Worm (Caenorhabditis elegans) whole organism, early embryonic: ENCODE data around the gene C49A9.10.

Experiments used
- B0310.2 ChIP-seq: sonication (generic microtip); optimal IDR thresholded peaks from 2 replicates; lab custom pipeline; 2016; ENCODE audit warnings: mild to moderate bottlenecking, missing genetic modification characterization, missing compliant biosample characterization
- F13C5.2 ChIP-seq: sonication (generic microtip); optimal IDR thresholded peaks from 2 replicates; lab custom pipeline; 2017; ENCODE audit warnings: mild to moderate bottlenecking, missing genetic modification characterization, inconsistent platforms, missing compliant biosample characterization
- aly-1 ChIP-seq: sonication (generic microtip); optimal IDR thresholded peaks from 2 replicates; lab custom pipeline; 2016; ENCODE audit warnings: missing genetic modification characterization, missing compliant biosample characterization
- ama-1 ChIP-seq: fragments of 150-350 bp; optimal IDR thresholded peaks from 2 replicates; lab custom pipeline; 2014
- ceh-13 ChIP-seq: fragments of 200-800 bp; sonication (Bioruptor generic); optimal IDR thresholded peaks from 2 replicates; lab custom pipeline; 2018; ENCODE audit warnings: mild to moderate bottlenecking, missing genetic modification characterization, missing compliant biosample characterization
- ceh-36 ChIP-seq: sonication (generic microtip); optimal IDR thresholded peaks from 2 replicates; lab custom pipeline; 2016; ENCODE audit warnings: missing genetic modification characterization, inconsistent platforms, missing compliant biosample characterization
- flt-1 ChIP-seq: fragments of 200-800 bp; sonication (Bioruptor generic); IDR thresholded peaks from 2 replicates; pipeline ENCODE4 v1.3.6; 2022; ENCODE audit warnings: missing genetic modification characterization, missing compliant biosample characterization
- hmg-4 ChIP-seq: fragments of 200-800 bp; sonication (Bioruptor generic); optimal IDR thresholded peaks from 2 replicates; lab custom pipeline; 2018; ENCODE audit warnings: mild to moderate bottlenecking, missing genetic modification characterization, missing compliant biosample characterization
- hnd-1 ChIP-seq: sonication (generic microtip); optimal IDR thresholded peaks from 2 replicates; lab custom pipeline; 2016; ENCODE audit warnings: missing genetic modification characterization, missing compliant biosample characterization
- pes-1 ChIP-seq: fragments of 200-800 bp; sonication (Bioruptor generic); IDR thresholded peaks from 2 replicates; pipeline ENCODE4 v1.3.6; 2022; ENCODE audit warnings: missing genetic modification reagents, missing genetic modification characterization, missing compliant biosample characterization
- sea-1 ChIP-seq: fragments of 200-800 bp; sonication (Bioruptor generic); conservative IDR thresholded peaks from 2 replicates; pipeline ENCODE4 v1.3.6; 2022; ENCODE audit warnings: missing genetic modification characterization, missing compliant biosample characterization
- tbx-11 ChIP-seq: fragments of 200-800 bp; sonication (Bioruptor generic); IDR thresholded peaks from 2 replicates; pipeline ENCODE4 v1.3.6; 2022; ENCODE audit warnings: missing genetic modification characterization, missing compliant biosample characterization
- tbx-37 ChIP-seq: fragments of 200-800 bp; sonication (Bioruptor generic); conservative IDR thresholded peaks from 2 replicates; pipeline ENCODE4 v1.3.6; 2022; ENCODE audit warnings: missing genetic modification reagents, missing genetic modification characterization, missing compliant biosample characterization
- tra-4 ChIP-seq: sonication (generic microtip); optimal IDR thresholded peaks from 2 replicates; lab custom pipeline; 2017; ENCODE audit warnings: missing genetic modification characterization, missing compliant biosample characterization

ce11 chrIV:6156833-6157232 is 49.3 kb downstream of the C49A9.10 start, which contains the start of gene C11D2.4:
- no peak for TF ChIP-seq flt-1 (GFP tag; lab: Robert Waterston, UW)
- TF ChIP-seq ama-1, result no peak
- no peak for TF ChIP-seq ceh-36 (tag; lab: Kevin White, UChicago)
- no peak for TF ChIP-seq tbx-37
- TF ChIP-seq ceh-13 (GFP tag; lab: Kevin White, UChicago), result no peak
- no peak for TF ChIP-seq aly-1
- no peak for TF ChIP-seq tbx-11 (GFP tag; lab: Robert Waterston, UW)
- TF ChIP-seq B0310.2 (tag; lab: Kevin White, UChicago), result no peak
- no peak for TF ChIP-seq tra-4 (tag; lab: Kevin White, UChicago)
- no peak for TF ChIP-seq sea-1 (GFP tag; lab: Robert Waterston, UW)
- no peak for TF ChIP-seq pes-1
- TF ChIP-seq hmg-4 (GFP tag; lab: Kevin White, UChicago), result no peak
- no peak for TF ChIP-seq hnd-1 (tag; lab: Kevin White, UChicago)
- TF ChIP-seq F13C5.2, result no peak
